Worm (Caenorhabditis elegans): Measurements from ENCODE around the gene mlt-11.

Gene mlt-11

DNA sequence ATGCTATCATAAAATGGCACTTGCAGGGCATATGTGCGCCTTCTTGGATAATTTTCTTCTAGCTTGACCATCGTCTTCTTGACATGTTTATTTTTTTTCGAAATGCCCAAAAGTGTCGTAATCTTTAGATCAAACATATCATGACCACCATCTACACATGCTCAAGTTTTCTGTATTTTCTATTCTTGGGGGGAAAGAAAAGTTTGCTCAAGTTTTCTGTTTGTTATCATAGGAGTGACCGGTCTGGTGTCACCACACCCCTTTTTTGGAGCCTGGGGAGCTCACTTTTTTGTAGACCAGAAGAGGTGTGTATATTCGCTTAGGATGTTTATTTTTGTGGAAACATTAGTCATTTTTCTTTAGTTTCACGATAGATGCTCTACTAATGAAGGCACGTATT is 18.4 kb downstream of the mlt-11 start, which contains the start of gene klf-2:
TSS of gene klf-2 (plus strand) at position 301 of the 400 bp plus-strand sequence.
- TF ChIP-seq unc-62 (GFP tag; optimal IDR thresholded peaks at IDR 0.05) (no peak), lsy-2 (tag; optimal IDR thresholded peaks at IDR 0.05) (no peak), flh-1 (GFP tag; optimal IDR thresholded peaks at IDR 0.05) (no peak), lin-32 (GFP tag; optimal IDR thresholded peaks at IDR 0.05) (no peak), sem-2 (GFP tag; optimal IDR thresholded peaks at IDR 0.05) (no peak), pha-4 (tag; optimal IDR thresholded peaks at IDR 0.05) (no peak), nhr-237 (tag; optimal IDR thresholded peaks at IDR 0.05) (no peak), ceh-43 (GFP tag; optimal IDR thresholded peaks at IDR 0.05) (no peak), ces-1 (GFP tag; optimal IDR thresholded peaks at IDR 0.05) (no peak), ceh-83 (GFP tag; optimal IDR thresholded peaks at IDR 0.05) (no peak), zip-8 (tag; optimal IDR thresholded peaks at IDR 0.05) (no peak), nhr-28 (tag; optimal IDR thresholded peaks at IDR 0.05) (no peak), lin-13 (tag; optimal IDR thresholded peaks at IDR 0.05) (no peak), nhr-2 (tag; optimal IDR thresholded peaks at IDR 0.05) (no peak), cnd-1 (tag; optimal IDR thresholded peaks at IDR 0.05) (no peak), drap-1 (GFP tag; optimal IDR thresholded peaks at IDR 0.05) (no peak), nhr-12 (tag; optimal IDR thresholded peaks at IDR 0.05) (no peak), unc-39 (tag; optimal IDR thresholded peaks at IDR 0.05) (no peak), unc-120 (tag; optimal IDR thresholded peaks at IDR 0.05; ENCODE audit: poor library complexity, severe bottlenecking) (no peak)

DNA sequence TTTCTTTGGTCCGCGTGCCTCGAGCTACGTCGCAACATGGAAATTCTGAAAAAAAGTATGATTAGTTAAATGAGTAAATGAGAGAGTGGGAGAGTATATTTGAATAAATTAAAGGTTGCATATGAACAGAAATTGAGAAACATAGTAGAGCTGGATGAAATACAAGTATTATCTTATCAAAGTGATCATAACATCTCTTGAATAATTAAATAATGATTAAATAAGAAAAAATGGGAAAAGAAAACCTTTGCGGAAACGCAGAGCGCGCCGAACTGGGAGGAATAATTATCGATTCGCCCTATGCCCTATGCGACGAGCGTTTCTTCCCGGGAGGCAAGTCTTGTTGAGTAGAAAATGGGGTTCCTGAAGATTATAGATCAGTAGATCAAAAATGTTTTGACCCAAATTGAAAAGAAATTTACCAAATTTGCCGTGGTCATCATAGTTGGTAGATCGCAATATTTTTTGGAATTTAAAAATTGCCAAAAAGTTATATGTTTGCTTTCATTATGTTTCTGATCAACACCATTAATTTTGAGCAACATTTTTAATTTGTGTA is 22.6 kb downstream of the mlt-11 start, which contains the start of gene F53F8.3:
TSS of gene F53F8.3 (minus strand) at position 51 of the 559 bp plus-strand sequence.
- TF ChIP-seq lin-13 (tag; optimal IDR thresholded peaks at IDR 0.05) (no peak), nhr-2 (tag; optimal IDR thresholded peaks at IDR 0.05) (no peak), tbx-8 (GFP tag; optimal IDR thresholded peaks at IDR 0.05) (no peak), unc-120 (tag; optimal IDR thresholded peaks at IDR 0.05; ENCODE audit: poor library complexity, severe bottlenecking) (no peak), flh-1 (GFP tag; optimal IDR thresholded peaks at IDR 0.05) (no peak), elt-1 (tag; optimal IDR thresholded peaks at IDR 0.05; ENCODE audit: borderline replicate concordance, insufficient read depth) (no peak), mep-1 (tag; optimal IDR thresholded peaks at IDR 0.05) (no peak), ham-2 (GFP tag; optimal IDR thresholded peaks at IDR 0.05) (no peak), M03D4.4 (tag; optimal IDR thresholded peaks at IDR 0.05) (no peak), pha-4 (tag; optimal IDR thresholded peaks at IDR 0.05) (no peak), mab-5 (tag; optimal IDR thresholded peaks at IDR 0.05) (no peak), cnd-1 (tag; optimal IDR thresholded peaks at IDR 0.05) (no peak), lin-32 (GFP tag; optimal IDR thresholded peaks at IDR 0.05) (no peak), ceh-43 (GFP tag; optimal IDR thresholded peaks at IDR 0.05) (no peak), zip-8 (tag; optimal IDR thresholded peaks at IDR 0.05) (no peak), sem-2 (GFP tag; optimal IDR thresholded peaks at IDR 0.05) (no peak)

DNA sequence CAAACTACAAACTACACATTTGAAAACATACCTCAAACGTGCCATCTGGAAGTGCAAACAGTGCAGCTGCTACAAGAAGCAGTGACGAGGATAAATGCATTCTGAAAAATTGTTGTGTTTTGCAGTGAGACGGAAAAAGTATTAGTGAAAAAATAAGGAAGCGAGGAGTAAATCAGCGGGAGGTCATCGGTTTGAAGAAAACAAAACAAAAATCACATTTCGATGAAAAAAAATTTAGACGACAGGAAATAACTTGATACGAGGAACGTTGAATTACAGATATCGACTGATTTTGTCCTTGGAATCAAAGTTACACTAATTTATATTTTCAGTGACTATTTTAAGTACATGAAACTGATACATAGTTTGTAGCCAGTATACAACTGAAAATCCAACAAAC is 24.6 kb downstream of the mlt-11 start, which contains the start of gene F53F8.4:
TSS of gene F53F8.4 (minus strand) at position 101 of the 400 bp plus-strand sequence.
- no peak for TF ChIP-seq blmp-1 (tag; optimal IDR thresholded peaks at IDR 0.05)
- no peak for TF ChIP-seq tbx-8 (GFP tag; optimal IDR thresholded peaks at IDR 0.05)
- no peak for TF ChIP-seq ztf-11 (tag; optimal IDR thresholded peaks at IDR 0.05)
- no peak for TF ChIP-seq nhr-237 (tag; optimal IDR thresholded peaks at IDR 0.05)
- no peak for TF ChIP-seq sptf-1 (tag; optimal IDR thresholded peaks at IDR 0.05)
- no peak for TF ChIP-seq ceh-39 (tag; optimal IDR thresholded peaks at IDR 0.05)

DNA sequence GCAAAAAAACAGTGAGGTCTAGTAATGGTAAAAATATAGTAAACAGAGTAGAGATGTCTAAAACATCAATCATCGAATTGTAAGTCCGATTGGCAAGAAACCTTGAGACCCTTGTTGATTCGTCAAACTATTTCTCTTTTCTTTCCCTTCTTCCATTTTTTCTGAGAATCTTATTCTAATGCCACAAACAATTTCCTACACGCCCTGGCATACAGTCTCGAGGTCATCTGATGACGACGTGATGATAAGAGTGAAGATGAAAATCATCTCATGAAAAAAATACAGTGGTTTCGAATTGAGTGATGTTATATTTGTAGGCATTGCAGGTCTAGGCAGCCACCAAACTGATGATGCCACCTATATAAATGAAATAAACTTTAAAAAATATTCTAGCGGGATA is 25.9 kb downstream of the mlt-11 start:
- TF ChIP-seq zip-8 (tag; optimal IDR thresholded peaks at IDR 0.05): no peak
- no peak for TF ChIP-seq ces-1 (GFP tag; optimal IDR thresholded peaks at IDR 0.05)

DNA sequence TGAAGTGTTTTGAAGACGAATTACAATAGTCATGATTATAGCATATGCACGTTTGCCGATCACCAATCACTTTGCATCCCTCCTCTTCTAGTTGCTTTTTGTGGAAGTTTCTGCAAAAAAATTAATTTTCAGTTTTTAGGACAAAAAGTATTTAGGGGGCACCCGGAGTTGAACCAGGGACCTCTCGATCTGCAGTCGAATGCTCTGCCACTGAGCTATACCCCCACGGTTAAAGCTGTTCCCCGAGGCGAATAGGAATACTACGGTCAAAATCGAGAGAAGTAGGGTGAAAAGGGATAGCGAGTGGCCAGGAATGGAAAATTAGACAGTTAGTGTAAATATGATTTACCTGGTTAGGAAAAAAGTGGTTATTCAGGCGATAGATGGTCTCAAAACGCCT is 27.0 kb downstream of the mlt-11 start:
- TF ChIP-seq M03D4.4 (tag; optimal IDR thresholded peaks at IDR 0.05) (peak; percentile 71), mep-1 (tag; optimal IDR thresholded peaks at IDR 0.05) (peak; percentile 45), sptf-1 (tag; optimal IDR thresholded peaks at IDR 0.05) (peak; percentile 87), mls-2 (tag; optimal IDR thresholded peaks at IDR 0.05) (peak; percentile 57), zip-8 (tag; optimal IDR thresholded peaks at IDR 0.05) (no peak), nhr-12 (tag; optimal IDR thresholded peaks at IDR 0.05) (no peak), unc-120 (tag; optimal IDR thresholded peaks at IDR 0.05; ENCODE audit: poor library complexity, severe bottlenecking) (peak; percentile 47), hlh-1 (tag; optimal IDR thresholded peaks at IDR 0.05) (no peak), ceh-83 (GFP tag; optimal IDR thresholded peaks at IDR 0.05) (peak; percentile 79), ham-2 (GFP tag; optimal IDR thresholded peaks at IDR 0.05) (peak; percentile 65), sem-2 (GFP tag; optimal IDR thresholded peaks at IDR 0.05) (peak; percentile 45), cnd-1 (tag; optimal IDR thresholded peaks at IDR 0.05) (peak; percentile 79), pha-4 (tag; optimal IDR thresholded peaks at IDR 0.05) (no peak), bed-3 (GFP tag; optimal IDR thresholded peaks at IDR 0.05) (peak; percentile 53), ceh-43 (GFP tag; optimal IDR thresholded peaks at IDR 0.05) (peak; percentile 49), nhr-76 (tag; optimal IDR thresholded peaks at IDR 0.05) (no peak), tbx-8 (GFP tag; optimal IDR thresholded peaks at IDR 0.05) (peak; percentile 49), drap-1 (GFP tag; optimal IDR thresholded peaks at IDR 0.05) (peak; percentile 94), flh-1 (GFP tag; optimal IDR thresholded peaks at IDR 0.05) (peak; percentile 18), ztf-11 (tag; optimal IDR thresholded peaks at IDR 0.05) (no peak), nhr-237 (tag; optimal IDR thresholded peaks at IDR 0.05) (no peak), lin-32 (GFP tag; optimal IDR thresholded peaks at IDR 0.05) (peak; percentile 48)

Data from whole organism, mixed stage, embryonic.